Worm (Caenorhabditis elegans) whole organism, L1 larva: ENCODE measurements around the gene M163.10.

ENCODE experiments used
- efl-1 ChIP-seq, 4 experiments: fragments of 150-350 bp; optimal IDR thresholded peaks in 3 of 4; peaks in 1 of 4; 1 replicate in 1 of 4; 2 replicates in 3 of 4; lab custom pipeline; 2014; ENCODE audit warnings: missing biosample characterization in 2 of 4, missing genetic modification characterization in 2 of 4, missing genetic modification reagents in 2 of 4
- efl-3 ChIP-seq: fragments of 200-800 bp; sonication (Bioruptor generic); optimal IDR thresholded peaks from 2 replicates; lab custom pipeline; 2018; ENCODE audit warnings: mild to moderate bottlenecking, missing genetic modification characterization, missing compliant biosample characterization
- elt-3 ChIP-seq, 6 experiments: fragments of 150-350 bp in 1 of 6; sonication (generic microtip); optimal IDR thresholded peaks; 2 replicates each; lab custom pipeline; 2017 to 2018; ENCODE audit warnings: missing biosample characterization in 6 of 6, missing genetic modification characterization in 6 of 6, inconsistent platforms in 1 of 6
- mep-1 ChIP-seq: fragments of 150-350 bp; optimal IDR thresholded peaks from 2 replicates; lab custom pipeline; 2014; ENCODE audit warnings: missing biosample characterization, missing genetic modification characterization
- nhr-11 ChIP-seq: fragments of 150-350 bp; optimal IDR thresholded peaks from 2 replicates; lab custom pipeline; 2014; ENCODE audit warnings: missing biosample characterization, missing genetic modification characterization
- nhr-237 ChIP-seq: fragments of 150-350 bp; optimal IDR thresholded peaks from 2 replicates; lab custom pipeline; 2014; ENCODE audit warnings: missing biosample characterization, missing genetic modification characterization
- snu-23 ChIP-seq: sonication (generic microtip); optimal IDR thresholded peaks from 2 replicates; lab custom pipeline; 2016; ENCODE audit warnings: missing genetic modification characterization, missing compliant biosample characterization
- unc-130 ChIP-seq: fragments of 150-350 bp; optimal IDR thresholded peaks from 2 replicates; lab custom pipeline; 2017; ENCODE audit warnings: missing biosample characterization, missing genetic modification characterization, inconsistent platforms

DNA sequence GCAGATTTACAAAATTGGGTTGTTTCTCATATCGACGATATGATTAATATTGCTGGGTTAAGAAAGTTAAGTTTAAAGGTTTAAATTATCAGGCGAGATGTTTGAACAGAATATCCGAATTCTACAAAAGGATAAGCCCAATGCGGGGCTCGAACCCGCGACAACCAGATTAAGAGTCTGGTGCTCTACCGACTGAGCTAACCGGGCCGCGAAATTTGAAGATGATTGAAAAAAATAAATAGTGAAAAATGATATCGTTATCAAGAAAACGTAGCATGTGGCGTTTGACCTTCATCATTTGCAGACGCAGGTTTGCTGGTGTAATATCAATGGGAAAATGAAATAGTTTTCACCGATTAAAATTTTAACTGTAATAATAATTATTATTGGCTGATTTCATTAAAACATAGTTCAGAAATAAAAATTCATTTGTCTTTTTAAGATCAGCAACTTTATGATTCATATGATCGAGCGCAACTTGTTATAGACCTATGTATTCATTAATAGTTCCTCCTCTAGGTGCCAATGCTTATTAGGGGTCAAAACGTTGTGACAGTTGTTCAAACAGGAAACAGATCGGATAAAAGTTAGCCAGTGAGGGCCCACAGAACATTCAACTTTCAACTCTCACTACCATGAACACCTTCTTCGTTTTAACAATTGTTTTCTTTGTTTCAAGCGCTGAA is 8.1 kb downstream of the M163.10 start, which contains the start of gene M163.11:
- TF ChIP-seq nhr-11 (tag; lab: Kevin White, UChicago) (no peak), unc-130 (tag; lab: Kevin White, UChicago) (no peak), mep-1 (no peak), efl-3 (no peak), snu-23 (GFP tag; lab: Kevin White, UChicago) (peak; percentile 50), nhr-237 (tag; lab: Kevin White, UChicago) (no peak), elt-3 (tag; optimal IDR thresholded peaks at IDR 0.05; lab: Kevin White, UChicago) (peak in 1 of 6 experiments; percentile 12), efl-1 (optimal IDR thresholded peaks at IDR 0.05; lab: Kevin White, UChicago) (no peak), efl-1 (GFP tag; optimal IDR thresholded peaks at IDR 0.05 in 1 of 2; lab: Kevin White, UChicago) (no peak)
